Worm (Caenorhabditis elegans): Measurements from ENCODE around the gene F20A1.2.

- TF ChIP-seq ref-1 (GFP tag; conservative IDR thresholded peaks at IDR 0.05) (no peak), cog-1 (tag; optimal IDR thresholded peaks at IDR 0.05) (no peak), T22C8.4 (GFP tag; IDR thresholded peaks at IDR 0.05) (no peak), ztf-29 (GFP tag; IDR thresholded peaks at IDR 0.05) (no peak), ztf-23 (GFP tag; IDR thresholded peaks at IDR 0.05) (no peak), klf-2 (GFP tag; conservative IDR thresholded peaks at IDR 0.05) (no peak), tab-1 (GFP tag; IDR thresholded peaks at IDR 0.05) (no peak), flt-1 (GFP tag; IDR thresholded peaks at IDR 0.05) (no peak)
Observed at ce11 chrV:7017059-7017458, 29.0 kb upstream of the F20A1.2 start, which contains the start of gene srsx-32.
